Worm (Caenorhabditis elegans) whole organism, dauer: ENCODE results near the gene F56D6.14.
"Not testable (repeated sequence)": the region's sequence is repeated elsewhere in the genome, so short reads cannot be mapped to it uniquely, and the experiment has no call there.

ENCODE experiments used
- unc-62 ChIP-seq: sonication (generic microtip); optimal IDR thresholded peaks from 2 replicates; lab custom pipeline; 2017; ENCODE audit warnings: missing biosample characterization, missing genetic modification reagents, missing genetic modification characterization

F56D6.14 gene

DNA sequence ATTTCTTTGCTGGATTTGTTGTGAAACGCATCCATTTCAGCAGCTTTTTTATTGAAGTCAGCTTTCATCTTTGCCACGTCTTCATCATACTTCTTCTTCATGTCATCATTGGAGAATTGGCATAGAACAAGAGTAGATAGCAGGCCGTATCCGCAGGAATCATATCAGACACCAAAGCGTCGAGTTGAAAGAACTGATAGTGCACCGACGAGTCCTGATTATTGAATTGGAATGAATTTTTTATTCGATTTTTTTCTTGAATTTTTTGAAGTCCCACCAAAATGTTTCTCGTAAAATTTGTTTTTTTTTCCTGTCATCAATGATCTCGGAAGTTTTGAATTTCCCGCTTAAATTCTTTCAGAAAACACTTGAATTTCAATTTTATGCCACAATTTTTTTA lies 11.1 kb upstream of the F56D6.14 start, which contains the start of gene F56D6.11:
F56D6.11 (minus strand) TSS at position 101 of the 400 bp plus-strand sequence.
- no peak for TF ChIP-seq unc-62 (GFP tag; lab: Kevin White, UChicago)

DNA sequence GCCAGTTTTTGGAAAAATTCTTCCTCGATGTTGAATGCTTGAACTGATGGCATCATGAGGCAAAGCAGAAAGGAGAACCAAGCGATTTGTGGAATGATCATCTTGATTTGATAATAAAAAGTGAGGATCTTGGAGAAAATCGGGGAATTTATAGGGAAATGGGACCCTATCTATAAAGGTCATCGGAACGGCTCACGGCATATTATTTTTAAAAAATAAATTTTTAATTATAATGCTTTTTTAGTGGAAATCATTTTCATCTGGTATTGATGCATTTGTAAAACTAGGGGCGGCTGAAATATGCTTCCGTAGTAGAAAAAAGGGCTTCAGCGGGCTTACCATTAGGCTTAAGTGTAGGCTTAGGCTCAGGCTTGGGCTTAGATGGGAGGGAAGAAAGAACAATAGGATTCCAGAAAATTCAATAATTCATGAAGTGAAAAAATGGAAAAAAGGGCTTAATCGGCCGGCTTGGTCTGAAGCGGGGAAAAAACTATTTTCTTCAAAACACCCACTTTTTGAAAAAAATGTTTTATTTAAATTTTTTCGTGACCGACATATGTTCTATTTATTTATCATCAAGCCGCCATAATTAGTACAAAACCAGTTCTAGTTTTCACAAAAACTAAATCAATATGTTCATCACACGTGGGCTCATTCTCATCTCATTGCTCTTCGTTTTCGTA lies 9.9 kb upstream of the F56D6.14 start, which contains the start of the genes F56D6.22 and F56D6.12:
F56D6.22 (minus strand) TSS at position 101 of the 683 bp plus-strand sequence.
F56D6.12 (plus strand) TSS at position 633 of the 683 bp plus-strand sequence.
- TF ChIP-seq unc-62 (GFP tag; lab: Kevin White, UChicago) = no peak

DNA sequence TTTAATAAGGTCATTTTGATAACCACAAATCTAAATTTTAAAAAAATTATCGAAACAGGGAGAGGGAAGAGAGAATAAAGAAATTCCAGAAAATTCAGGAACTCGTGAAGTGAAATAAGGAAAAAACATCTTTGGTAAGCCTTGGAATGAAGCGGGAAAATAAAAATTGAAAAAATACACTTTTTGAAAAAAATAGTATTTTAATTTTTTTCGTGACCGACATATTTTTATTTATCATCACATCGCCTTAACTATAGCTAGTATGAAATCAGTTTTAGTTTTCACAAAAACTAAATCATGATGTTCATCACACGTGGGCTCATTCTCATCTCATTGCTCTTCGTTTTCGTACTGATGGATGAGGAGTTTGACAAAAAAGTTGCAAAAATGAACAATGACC lies 8.4 kb upstream of the F56D6.14 start, which contains the start of gene F56D6.13:
F56D6.13 (plus strand) TSS at position 301 of the 400 bp plus-strand sequence.
- no peak for TF ChIP-seq unc-62 (GFP tag; lab: Kevin White, UChicago)

ce11 chrIV:3911848-3912247 lies 5.7 kb upstream of the F56D6.14 start, which contains the start of gene F56D6.18:
Gene F56D6.18, minus strand, starts transcription at chrIV:3911948.
- not testable (repeated sequence) for TF ChIP-seq unc-62 (GFP tag; lab: Kevin White, UChicago)

ce11 chrIV:3912598-3912997 lies 4.9 kb upstream of the F56D6.14 start, which contains the start of gene F56D6.20:
Gene F56D6.20, plus strand, starts transcription at chrIV:3912898.
- no peak for TF ChIP-seq unc-62 (GFP tag; lab: Kevin White, UChicago)

DNA sequence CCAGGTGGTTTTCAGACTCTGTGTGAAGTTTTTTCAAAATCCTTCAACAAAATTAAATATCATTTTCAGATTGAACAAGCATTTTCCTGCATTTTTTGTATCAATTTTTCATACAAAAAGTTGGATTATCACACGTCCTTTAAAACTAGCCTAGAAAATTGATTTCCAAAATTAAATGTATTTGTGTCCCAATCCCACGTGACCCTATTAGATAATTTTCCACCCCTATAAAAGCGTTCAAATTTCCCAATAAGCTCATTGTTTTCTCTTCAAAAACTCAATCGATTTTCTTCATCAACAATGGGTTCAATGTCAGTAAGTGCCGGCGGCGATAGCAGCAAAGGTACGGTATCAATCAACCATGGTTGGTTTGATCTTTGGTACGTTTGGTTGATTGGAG lies 3.0 kb upstream of the F56D6.14 start, which contains the start of gene F56D6.19:
F56D6.19 (plus strand) TSS at position 301 of the 400 bp plus-strand sequence.
- TF ChIP-seq unc-62 (GFP tag; lab: Kevin White, UChicago) = no peak

DNA sequence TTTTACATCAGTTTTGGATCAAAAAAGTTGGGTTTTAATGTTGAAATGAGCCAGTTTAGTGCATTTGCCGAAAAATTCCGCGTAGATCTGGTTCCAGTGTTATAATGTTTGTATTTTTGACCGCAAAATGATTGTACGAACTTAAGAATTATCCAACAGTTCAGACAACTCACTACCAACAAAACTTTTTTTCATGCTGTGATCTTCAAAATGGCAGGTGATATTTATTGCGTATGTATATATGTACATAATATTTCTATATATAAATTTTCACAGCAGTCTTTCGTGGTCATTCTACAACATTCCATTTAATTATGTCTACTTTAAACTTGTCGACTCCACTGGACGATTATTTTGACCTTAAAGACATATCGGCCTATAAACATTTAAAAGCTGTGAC lies 2.2 kb upstream of the F56D6.14 start, which contains the start of gene srz-20:
srz-20 (plus strand) TSS at position 301 of the 400 bp plus-strand sequence.
- no peak for TF ChIP-seq unc-62 (GFP tag; lab: Kevin White, UChicago)

ce11 chrIV:3918160-3918559 lies 655 bp downstream of the F56D6.14 start, which contains the start of gene F56D6.23:
Gene F56D6.23, plus strand, starts transcription at chrIV:3918460.
- TF ChIP-seq unc-62 (GFP tag; lab: Kevin White, UChicago) = no peak

ce11 chrIV:3919506-3919905 lies 2.0 kb downstream of the F56D6.14 start, which contains the start of gene srz-19:
Gene srz-19, plus strand, starts transcription at chrIV:3919806.
- no peak for TF ChIP-seq unc-62 (GFP tag; lab: Kevin White, UChicago)

ce11 chrIV:3921898-3922297 lies 4.4 kb downstream of the F56D6.14 start, which contains the start of gene clec-67:
Gene clec-67, plus strand, starts transcription at chrIV:3922165.
- no peak for TF ChIP-seq unc-62 (GFP tag; lab: Kevin White, UChicago)

- no peak for TF ChIP-seq unc-62 (GFP tag; lab: Kevin White, UChicago)
These were observed 8.6 kb downstream of the F56D6.14 start, which contains the start of gene clec-68 for ce11 chrIV:3926117-3926516. Gene clec-68, plus strand, starts transcription at chrIV:3926417.

- not testable (repeated sequence) for TF ChIP-seq unc-62 (GFP tag; lab: Kevin White, UChicago)
These were observed 14.9 kb downstream of the F56D6.14 start, which contains the start of gene clec-70 for ce11 chrIV:3932408-3932807. Gene clec-70, plus strand, starts transcription at chrIV:3932708.

- TF ChIP-seq unc-62 (GFP tag; lab: Kevin White, UChicago) = no peak
These were observed 19.6 kb downstream of the F56D6.14 start, which contains the start of gene clec-71 for ce11 chrIV:3937097-3937496. Gene clec-71, plus strand, starts transcription at chrIV:3937458.

ce11 chrIV:3941658-3942328 lies 24.3 kb downstream of the F56D6.14 start, which contains the start of gene clec-174:
Gene clec-174, minus strand, starts transcription at chrIV:3941708.
- TF ChIP-seq unc-62 (GFP tag; lab: Kevin White, UChicago) = no peak

ce11 chrIV:3943003-3943402 lies 25.5 kb downstream of the F56D6.14 start, which contains the start of gene Y46C8AL.11:
Gene Y46C8AL.11, plus strand, starts transcription at chrIV:3943303.
- TF ChIP-seq unc-62 (GFP tag; lab: Kevin White, UChicago) = no peak
